Worm (Caenorhabditis elegans) whole organism, L2 larva: ENCODE results near the gene ras-1.

Source experiments
- ama-1 ChIP-seq: fragments of 150-350 bp; optimal IDR thresholded peaks from 2 replicates; lab custom pipeline; 2018; ENCODE audit warnings: inconsistent platforms
- ceh-16 ChIP-seq: fragments of 150-350 bp; optimal IDR thresholded peaks from 2 replicates; lab custom pipeline; 2014; ENCODE audit warnings: missing biosample characterization, missing genetic modification characterization
- dmd-4 ChIP-seq: sonication (generic microtip); optimal IDR thresholded peaks from 2 replicates; lab custom pipeline; 2017; ENCODE audit warnings: missing biosample characterization, missing genetic modification characterization
- egl-27 ChIP-seq: sonication (generic microtip); optimal IDR thresholded peaks from 3 replicates; lab custom pipeline; 2017; ENCODE audit warnings: missing biosample characterization, missing genetic modification reagents, missing genetic modification characterization
- elt-3 ChIP-seq: sonication (generic microtip); optimal IDR thresholded peaks from 2 replicates; lab custom pipeline; 2017; ENCODE audit warnings: missing biosample characterization, missing genetic modification characterization
- fos-1 ChIP-seq: fragments of 150-350 bp; optimal IDR thresholded peaks from 2 replicates; lab custom pipeline; 2014; ENCODE audit warnings: missing biosample characterization, missing genetic modification characterization
- gmeb-1 ChIP-seq: fragments of 150-350 bp; optimal IDR thresholded peaks from 2 replicates; lab custom pipeline; 2014; ENCODE audit warnings: missing biosample characterization, missing genetic modification characterization
- nhr-11 ChIP-seq: fragments of 150-350 bp; optimal IDR thresholded peaks from 2 replicates; lab custom pipeline; 2014; ENCODE audit warnings: missing biosample characterization, missing genetic modification characterization
- nhr-12 ChIP-seq: fragments of 150-350 bp; optimal IDR thresholded peaks from 2 replicates; lab custom pipeline; 2014; ENCODE audit warnings: missing biosample characterization, missing genetic modification characterization
- nhr-237 ChIP-seq: fragments of 150-350 bp; optimal IDR thresholded peaks from 2 replicates; lab custom pipeline; 2014; ENCODE audit warnings: missing biosample characterization, missing genetic modification characterization
- nhr-77 ChIP-seq: fragments of 150-350 bp; optimal IDR thresholded peaks from 2 replicates; lab custom pipeline; 2014; ENCODE audit warnings: missing biosample characterization, missing genetic modification characterization
- snpc-4 ChIP-seq: fragments of 150-350 bp; optimal IDR thresholded peaks from 2 replicates; lab custom pipeline; 2014; ENCODE audit warnings: missing biosample characterization, missing genetic modification characterization
- unc-62 ChIP-seq: fragments of 150-350 bp; optimal IDR thresholded peaks from 2 replicates; lab custom pipeline; 2014; ENCODE audit warnings: missing biosample characterization, missing genetic modification reagents, missing genetic modification characterization

ce11 chrII:12353104-12353503 lies 1.1 kb upstream of the ras-1 start:
- TF ChIP-seq unc-62 (GFP tag; lab: Kevin White, UChicago) (no peak), snpc-4 (tag; lab: Kevin White, UChicago) (no peak), gmeb-1 (tag; lab: Kevin White, UChicago) (no peak), egl-27 (tag; lab: Kevin White, UChicago) (no peak), fos-1 (tag; lab: Kevin White, UChicago) (no peak), dmd-4 (no peak), elt-3 (no peak), ama-1 (lab: Kevin White, UChicago) (no peak), nhr-12 (tag; lab: Kevin White, UChicago) (no peak), nhr-77 (no peak), ceh-16 (tag; lab: Kevin White, UChicago) (no peak), nhr-237 (no peak), nhr-11 (no peak)
